Fruit fly (Drosophila melanogaster) whole organism, pupa: Measurements from ENCODE around the gene mmy.

Source experiments
- CG10348 ChIP-seq: fragments of 200-800 bp; sonication (Bioruptor generic); IDR thresholded peaks from 2 replicates; pipeline ENCODE4 v1.3.6; 2022; ENCODE audit warnings: missing biosample characterization, missing genetic modification characterization
- CG12605 ChIP-seq: fragments of 200-800 bp; sonication (Bioruptor generic); IDR thresholded peaks from 2 replicates; pipeline ENCODE4 v1.3.6; 2022; ENCODE audit warnings: missing biosample characterization, missing genetic modification characterization
- CG13204 ChIP-seq: fragments of 200-800 bp; sonication (Bioruptor generic); optimal IDR thresholded peaks from 2 replicates; lab custom pipeline; 2018; ENCODE audit warnings: missing biosample characterization, mild to moderate bottlenecking, missing genetic modification characterization, moderate library complexity
- CG14655 ChIP-seq: fragments of 200-800 bp; sonication (Bioruptor generic); optimal IDR thresholded peaks from 3 replicates; lab custom pipeline; 2017; ENCODE audit warnings: mild to moderate bottlenecking, missing biosample characterization, missing genetic modification reagents, missing genetic modification characterization
- CG15710 ChIP-seq: fragments of 200-800 bp; sonication (Bioruptor generic); optimal IDR thresholded peaks from 2 replicates; lab custom pipeline; 2018; ENCODE audit warnings: missing biosample characterization, mild to moderate bottlenecking, missing genetic modification characterization, moderate library complexity
- CG17806 ChIP-seq: fragments of 200-800 bp; sonication (Bioruptor generic); optimal IDR thresholded peaks from 2 replicates; lab custom pipeline; 2018; ENCODE audit warnings: missing biosample characterization, mild to moderate bottlenecking, missing genetic modification characterization, moderate library complexity
- CG32121 ChIP-seq: fragments of 200-800 bp; sonication (Bioruptor generic); IDR thresholded peaks from 2 replicates; pipeline ENCODE4 v1.3.6; 2022; ENCODE audit warnings: missing biosample characterization, missing genetic modification characterization
- CG34367 ChIP-seq: fragments of 200-800 bp; sonication (Bioruptor generic); optimal IDR thresholded peaks from 2 replicates; lab custom pipeline; 2018; ENCODE audit warnings: missing biosample characterization, mild to moderate bottlenecking, missing genetic modification characterization
- CG4496 ChIP-seq: fragments of 200-800 bp; sonication (Bioruptor generic); IDR thresholded peaks from 3 replicates; pipeline ENCODE4 v1.3.6; 2022; ENCODE audit warnings: missing biosample characterization, missing genetic modification characterization
- CG8159 ChIP-seq: fragments of 200-800 bp; sonication (Bioruptor generic); optimal IDR thresholded peaks from 3 replicates; lab custom pipeline; 2018; ENCODE audit warnings: missing biosample characterization, mild to moderate bottlenecking, missing genetic modification characterization, moderate library complexity
- CG8301 ChIP-seq: fragments of 200-800 bp; sonication (Bioruptor generic); optimal IDR thresholded peaks from 2 replicates; lab custom pipeline; 2018; ENCODE audit warnings: missing biosample characterization, mild to moderate bottlenecking, missing genetic modification characterization
- CG9948 ChIP-seq: fragments of 200-800 bp; sonication (Bioruptor generic); optimal IDR thresholded peaks from 2 replicates; lab custom pipeline; 2018; ENCODE audit warnings: missing biosample characterization, mild to moderate bottlenecking, missing genetic modification characterization, moderate library complexity
- D1 ChIP-seq: fragments of 200-800 bp; sonication (Bioruptor generic); optimal IDR thresholded peaks from 2 replicates; lab custom pipeline; 2018; ENCODE audit warnings: missing biosample characterization, mild to moderate bottlenecking, missing genetic modification characterization, moderate library complexity
- EcR ChIP-seq: fragments of 200-800 bp; sonication (Bioruptor generic); optimal IDR thresholded peaks from 3 replicates; lab custom pipeline; 2019; ENCODE audit warnings: missing biosample characterization, missing genetic modification characterization, mild to moderate bottlenecking, moderate library complexity, missing genetic modification reagents
- Pif1A ChIP-seq: fragments of 200-800 bp; sonication (Bioruptor generic); optimal IDR thresholded peaks from 3 replicates; lab custom pipeline; 2016; ENCODE audit warnings: missing biosample characterization, missing genetic modification characterization
- Pif1B ChIP-seq: fragments of 200-800 bp; sonication (Bioruptor generic); optimal IDR thresholded peaks from 3 replicates; lab custom pipeline; 2016; ENCODE audit warnings: missing biosample characterization, missing genetic modification characterization
- Snoo ChIP-seq: fragments of 200-800 bp; sonication (Bioruptor generic); optimal IDR thresholded peaks from 3 replicates; lab custom pipeline; 2017; ENCODE audit warnings: missing biosample characterization, mild to moderate bottlenecking, missing genetic modification characterization, inconsistent platforms
- fd96Ca ChIP-seq: fragments of 200-800 bp; sonication (Bioruptor generic); IDR thresholded peaks from 3 replicates; pipeline ENCODE4 v1.3.6; 2022; ENCODE audit warnings: missing biosample characterization, missing genetic modification characterization
- gl ChIP-seq: fragments of 200-800 bp; sonication (Bioruptor generic); optimal IDR thresholded peaks from 2 replicates; lab custom pipeline; 2018; ENCODE audit warnings: missing biosample characterization, mild to moderate bottlenecking, missing genetic modification characterization
- rn ChIP-seq: fragments of 200-800 bp; sonication (Bioruptor generic); IDR thresholded peaks from 2 replicates; pipeline ENCODE4 v1.3.6; 2022; ENCODE audit warnings: missing biosample characterization, missing genetic modification characterization

mmy gene

DNA sequence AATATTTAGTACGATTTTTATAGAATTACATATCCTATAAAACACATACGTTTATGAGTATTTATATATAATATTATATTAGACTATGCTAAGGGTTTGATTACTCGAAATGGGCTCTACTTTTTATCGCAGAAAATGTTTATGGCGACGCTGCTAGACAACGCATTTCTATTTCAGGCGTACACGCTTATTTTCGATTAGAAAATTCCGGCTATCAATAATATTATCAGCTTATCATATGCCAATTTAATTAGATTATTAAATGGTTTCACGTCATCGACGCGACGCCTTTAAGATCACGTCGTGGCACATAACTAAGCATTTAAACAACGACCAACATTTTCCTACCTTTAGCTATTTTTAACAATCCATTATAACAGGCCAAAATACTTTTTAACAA lies 47.4 kb downstream of the mmy start:
- TF ChIP-seq Snoo (tag; lab: Kevin White, UChicago) (no peak), Pif1A (GFP tag; lab: Kevin White, UChicago) (no peak), CG15710 (no peak), rn (GFP tag; lab: Robert Waterston, UW) (no peak), CG13204 (GFP tag; lab: Kevin White, UChicago) (no peak), CG8159 (no peak), CG9948 (tag; lab: Kevin White, UChicago) (no peak), gl (no peak), CG17806 (tag; lab: Kevin White, UChicago) (no peak), Pif1B (GFP tag; lab: Kevin White, UChicago) (no peak), CG34367 (tag; lab: Kevin White, UChicago) (no peak)

DNA sequence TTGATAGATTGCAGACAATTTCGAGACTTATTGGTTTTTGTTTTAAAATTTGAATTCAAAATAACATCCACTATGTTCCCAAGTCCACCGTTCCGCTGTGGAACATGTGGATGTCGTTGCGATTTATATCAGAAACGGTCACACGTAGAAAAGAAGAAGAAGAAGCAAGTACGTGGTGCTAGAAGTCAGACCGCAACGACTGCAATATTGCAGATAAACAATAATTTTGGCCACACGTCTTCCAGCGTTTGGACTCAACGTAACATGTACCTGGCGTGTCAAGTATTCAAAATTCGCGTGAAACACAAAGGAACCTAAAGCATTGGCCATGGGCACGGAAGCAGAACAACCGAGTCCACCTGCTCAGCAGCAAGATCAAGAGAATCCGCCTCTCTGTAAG lies 49.5 kb downstream of the mmy start, which contains the start of gene Fic:
Gene Fic (plus strand): TSS at position 139 of the 400 bp plus-strand sequence.
- TF ChIP-seq CG13204 (GFP tag; lab: Kevin White, UChicago) (no peak), gl (no peak), CG10348 (GFP tag; lab: Robert Waterston, UW) (no peak), EcR (GFP tag; lab: Kevin White, UChicago) (no peak), rn (GFP tag; lab: Robert Waterston, UW) (no peak), CG14655 (GFP tag; lab: Kevin White, UChicago) (no peak), CG9948 (tag; lab: Kevin White, UChicago) (no peak), D1 (tag; lab: Kevin White, UChicago) (no peak), CG4496 (GFP tag; lab: Robert Waterston, UW) (no peak)

DNA sequence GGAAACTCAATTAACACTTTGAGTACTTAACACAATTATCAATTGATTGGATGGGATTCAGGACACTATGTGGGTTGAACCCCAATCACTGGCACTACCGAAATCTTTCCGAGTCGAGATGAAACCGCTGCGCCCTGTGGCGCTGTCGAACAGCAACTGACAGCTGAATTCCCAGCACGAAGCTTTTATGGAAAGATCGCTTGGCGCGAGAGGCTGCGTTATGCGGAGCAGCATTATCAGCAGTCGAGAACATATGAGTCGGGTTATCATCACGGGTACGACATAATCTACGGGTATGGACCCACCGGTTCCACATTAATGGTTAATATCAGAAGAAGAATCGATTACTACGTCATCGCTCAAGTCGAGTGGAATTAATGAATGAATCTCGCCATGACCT lies 50.6 kb downstream of the mmy start, which contains the start of gene Tig:
Gene Tig (minus strand): TSS at position 163 of the 400 bp plus-strand sequence.
- TF ChIP-seq Snoo (tag; lab: Kevin White, UChicago), result no peak
- TF ChIP-seq CG14655 (GFP tag; lab: Kevin White, UChicago), result no peak
- no peak for TF ChIP-seq CG12605 (GFP tag; lab: Robert Waterston, UW)
- TF ChIP-seq fd96Ca (GFP tag; lab: Robert Waterston, UW), result no peak
- no peak for TF ChIP-seq CG17806 (tag; lab: Kevin White, UChicago)
- no peak for TF ChIP-seq CG10348 (GFP tag; lab: Robert Waterston, UW)
- no peak for TF ChIP-seq CG8159
- no peak for TF ChIP-seq CG32121
- no peak for TF ChIP-seq CG4496 (GFP tag; lab: Robert Waterston, UW)
- TF ChIP-seq CG8301 (tag; lab: Kevin White, UChicago), result no peak
- TF ChIP-seq D1 (tag; lab: Kevin White, UChicago), result no peak
- TF ChIP-seq gl, result no peak
- TF ChIP-seq CG15710, result no peak
- no peak for TF ChIP-seq EcR (GFP tag; lab: Kevin White, UChicago)

DNA sequence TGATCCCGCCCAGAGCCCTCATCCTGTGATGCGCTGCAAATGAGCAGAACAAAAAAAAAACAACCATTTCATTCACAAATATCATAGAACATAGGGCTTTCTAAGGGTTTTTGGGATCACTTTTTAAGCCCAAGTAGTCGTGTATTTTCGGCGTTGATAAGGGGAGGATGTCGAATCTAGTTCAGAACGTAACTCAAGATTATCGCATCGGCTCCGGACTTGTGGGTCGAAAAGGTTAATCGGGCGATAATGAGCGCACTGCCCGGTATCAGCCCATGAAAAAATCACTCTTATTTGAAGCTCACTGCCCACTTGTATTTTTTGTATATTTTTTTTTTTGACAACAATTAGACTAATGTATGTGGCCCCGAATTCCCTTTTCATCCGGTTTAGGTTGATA lies 51.2 kb downstream of the mmy start:
- TF ChIP-seq Snoo (tag; lab: Kevin White, UChicago) (no peak), fd96Ca (GFP tag; lab: Robert Waterston, UW) (no peak), CG8159 (no peak)

DNA sequence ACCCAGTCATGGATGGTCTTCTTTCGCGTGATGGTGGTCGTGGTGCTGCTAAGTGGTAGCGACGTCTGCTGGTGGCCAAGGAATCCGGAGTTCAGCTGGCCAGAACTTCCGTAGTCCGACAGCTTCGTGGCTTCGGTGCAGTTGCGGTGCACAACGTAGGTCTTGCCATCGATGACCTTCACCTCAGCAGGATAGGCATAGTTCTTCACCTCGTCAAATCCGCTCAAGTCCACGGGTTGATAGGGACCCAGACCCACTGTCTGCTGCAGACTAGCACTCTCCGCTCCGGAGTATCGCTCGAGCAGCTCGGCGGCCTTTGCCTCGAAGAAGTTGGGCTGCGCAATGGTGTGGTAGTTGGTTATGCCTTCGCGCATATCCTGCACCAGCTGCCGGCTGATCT lies 52.2 kb downstream of the mmy start:
- TF ChIP-seq CG8301 (tag; lab: Kevin White, UChicago) (no peak), CG15710 (no peak), CG34367 (tag; lab: Kevin White, UChicago) (no peak), CG32121 (no peak)
